Worm (Caenorhabditis elegans): ENCODE data around the gene rpn-3.

- no peak for TF ChIP-seq nhr-28 (tag; optimal IDR thresholded peaks at IDR 0.05)
- no peak for TF ChIP-seq nhr-12 (tag; optimal IDR thresholded peaks at IDR 0.05)
- no peak for TF ChIP-seq ces-1 (GFP tag; optimal IDR thresholded peaks at IDR 0.05)
Measured at ce11 chrIII:8457605-8458004, 10.5 kb downstream of the rpn-3 start.
